Fruit fly (Drosophila melanogaster): ENCODE data around the gene mael.

DNA sequence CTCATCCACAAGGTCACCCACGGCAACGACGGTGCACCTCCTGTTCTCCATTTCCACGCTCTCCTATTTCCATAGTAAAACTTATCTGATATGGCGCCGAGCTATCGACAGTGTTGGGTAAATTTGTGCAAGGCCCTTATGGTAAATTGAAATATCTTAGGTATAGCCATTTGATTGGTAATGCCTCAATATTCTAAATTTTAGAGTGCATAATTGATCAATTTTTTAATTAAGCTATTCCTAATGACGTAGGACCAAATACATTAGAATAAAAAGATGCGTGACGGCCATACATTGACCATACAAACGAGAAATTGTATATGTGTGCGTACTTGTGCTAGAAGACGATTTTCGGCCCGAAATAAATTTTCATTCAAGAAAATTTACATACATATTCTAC lies 988 bp downstream of the mael start, which contains the start of gene CG14451:
- TF ChIP-seq psq (optimal IDR thresholded peaks at IDR 0.05) (no peak), ttk (optimal IDR thresholded peaks at IDR 0.05) (no peak), h (optimal IDR thresholded peaks at IDR 0.05) (no peak), Sin3A (optimal IDR thresholded peaks at IDR 0.05) (no peak)

Measured in Kc167 (cell line).